Fruit fly (Drosophila melanogaster): ENCODE data around the gene Ugt303A1.

Ugt303A1 gene

dm6 chr3R:11153799-11154273 lies 21.5 kb upstream of the Ugt303A1 start, which contains the start of gene Ugt302K1 (continued):
- TF ChIP-seq bcd (GFP tag; optimal IDR thresholded peaks at IDR 0.05): peak; percentile 28
- no peak for TF ChIP-seq CG1832 (GFP tag; optimal IDR thresholded peaks at IDR 0.05)
- TF ChIP-seq Ptx1 (GFP tag; IDR thresholded peaks at IDR 0.05): peak; percentile 43; the same call in 1 of the 2 replicates
- TF ChIP-seq CG1529 (GFP tag; optimal IDR thresholded peaks at IDR 0.05): no peak
- 0 out of 2 replicates have a peak, but pooled peaks have one; percentile 22 for TF ChIP-seq CG31224 (GFP tag; IDR thresholded peaks at IDR 0.05)
- TF ChIP-seq Ada2b (GFP tag; IDR thresholded peaks at IDR 0.05): peak; percentile 38; the same call in 1 of the 2 replicates
- peak in 1 of 2 experiments; percentile 2 for TF ChIP-seq Hr51 (GFP tag; optimal IDR thresholded peaks at IDR 0.05)
- TF ChIP-seq CG3847 (GFP tag; IDR thresholded peaks at IDR 0.05): 0 out of 2 replicates have a peak, but pooled peaks have one; percentile 28
- TF ChIP-seq ind (GFP tag; optimal IDR thresholded peaks at IDR 0.05): peak; percentile 21
- no peak for TF ChIP-seq Ssrp (tag; optimal IDR thresholded peaks at IDR 0.05)
- no peak for TF ChIP-seq CG9876 (GFP tag; optimal IDR thresholded peaks at IDR 0.05)
- peak; percentile 10; the same call in 1 of the 3 replicates for TF ChIP-seq Aef1 (GFP tag; IDR thresholded peaks at IDR 0.05)
- no peak for TF ChIP-seq CG14710 (tag; optimal IDR thresholded peaks at IDR 0.05)
- no peak for TF ChIP-seq CG32772 (GFP tag; IDR thresholded peaks at IDR 0.05)
- TF ChIP-seq exex (tag; optimal IDR thresholded peaks at IDR 0.05): no peak
- TF ChIP-seq CG3281 (GFP tag; optimal IDR thresholded peaks at IDR 0.05): peak; percentile 56
- peak in 1 of 2 experiments; percentile 56 for TF ChIP-seq Trl (optimal IDR thresholded peaks at IDR 0.05)
- no peak for TF ChIP-seq Trl (GFP tag; optimal IDR thresholded peaks at IDR 0.05)
- peak; percentile 66 for TF ChIP-seq CG18599 (GFP tag; optimal IDR thresholded peaks at IDR 0.05)
- TF ChIP-seq D19A (tag; optimal IDR thresholded peaks at IDR 0.05): peak; percentile 73
- peak; percentile 13 for TF ChIP-seq CG12769 (tag; optimal IDR thresholded peaks at IDR 0.05)
- TF ChIP-seq CG15269 (tag; optimal IDR thresholded peaks at IDR 0.05): no peak
- TF ChIP-seq gem (tag; optimal IDR thresholded peaks at IDR 0.05): peak; percentile 56

DNA sequence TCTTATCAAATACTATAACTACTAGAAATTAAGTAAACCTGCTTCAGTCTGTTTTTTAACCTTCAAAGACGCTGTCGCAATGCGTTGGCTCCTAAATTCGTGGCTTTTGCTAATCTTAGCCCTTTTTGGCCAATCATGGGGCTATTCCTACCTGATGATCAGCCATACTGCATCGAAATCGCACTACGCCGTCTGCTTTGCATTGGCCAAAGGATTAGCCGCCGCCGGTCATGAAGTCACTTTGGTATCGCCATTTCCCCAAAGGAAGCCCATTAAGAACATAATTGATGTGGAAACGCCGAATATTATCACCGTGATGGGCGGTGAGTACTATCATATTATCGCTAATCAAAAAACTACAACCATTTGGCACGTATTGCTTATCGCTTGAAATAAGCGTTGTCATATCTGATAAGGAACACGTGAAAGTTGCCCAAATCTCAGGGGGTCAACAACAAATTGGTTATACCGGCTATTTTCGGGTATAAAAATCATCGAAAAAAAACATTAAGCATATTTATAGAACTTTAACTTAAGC lies 20.7 kb upstream of the Ugt303A1 start, which contains the start of gene Ugt302E1:
Gene Ugt302E1 (plus strand): TSS at position 51 of the 538 bp plus-strand sequence.
- TF ChIP-seq CG34376 (GFP tag; optimal IDR thresholded peaks at IDR 0.05) (peak; percentile 38), exex (tag; optimal IDR thresholded peaks at IDR 0.05) (peak; percentile 87), sug (tag; optimal IDR thresholded peaks at IDR 0.05) (peak; percentile 58), sima (GFP tag; optimal IDR thresholded peaks at IDR 0.05) (no peak), CG3847 (GFP tag; IDR thresholded peaks at IDR 0.05) (no peak), salm (tag; optimal IDR thresholded peaks at IDR 0.05) (no peak), CG9932 (GFP tag; IDR thresholded peaks at IDR 0.05) (no peak), mirr (GFP tag; optimal IDR thresholded peaks at IDR 0.05) (peak; percentile 41), GATAe (GFP tag; conservative IDR thresholded peaks at IDR 0.05) (peak; percentile 17; the same call in 1 of the 2 replicates), grn (GFP tag; optimal IDR thresholded peaks at IDR 0.05) (peak; percentile 59), cwo (GFP tag; optimal IDR thresholded peaks at IDR 0.05) (peak; percentile 86)

dm6 chr3R:11156858-11157257 lies 18.5 kb upstream of the Ugt303A1 start, which contains the start of gene Ugt302C1:
Gene Ugt302C1 (plus strand): TSS chr3R:11157098.
- TF ChIP-seq Tbp (GFP tag; optimal IDR thresholded peaks at IDR 0.05) (no peak), sna (GFP tag; IDR thresholded peaks at IDR 0.05; ENCODE audit: partially characterized antibody) (no peak), Hr78 (GFP tag; optimal IDR thresholded peaks at IDR 0.05) (no peak), trh (GFP tag; optimal IDR thresholded peaks at IDR 0.05) (no peak), knrl (GFP tag; IDR thresholded peaks at IDR 0.05; ENCODE audit: partially characterized antibody) (no peak), salm (tag; optimal IDR thresholded peaks at IDR 0.05) (no peak), gro (GFP tag; optimal IDR thresholded peaks at IDR 0.05) (no peak), CG3838 (GFP tag; optimal IDR thresholded peaks at IDR 0.05) (no peak), CG7839 (tag; optimal IDR thresholded peaks at IDR 0.05) (no peak), CG4328 (GFP tag; optimal IDR thresholded peaks at IDR 0.05) (no peak), Camta (GFP tag; optimal IDR thresholded peaks at IDR 0.05) (no peak), CG15696 (tag; optimal IDR thresholded peaks at IDR 0.05) (no peak), fu2 (GFP tag; optimal IDR thresholded peaks at IDR 0.05) (no peak), eve (GFP tag; optimal IDR thresholded peaks at IDR 0.05) (peak in 1 of 2 experiments; percentile 76), tna (GFP tag; IDR thresholded peaks at IDR 0.05; ENCODE audit: partially characterized antibody) (no peak), caup (GFP tag; optimal IDR thresholded peaks at IDR 0.05; ENCODE audit: severe bottlenecking) (peak; percentile 35), stc (GFP tag; IDR thresholded peaks at IDR 0.05) (no peak)
